Fruit fly (Drosophila melanogaster) whole organism, embryonic: Measurements from ENCODE around the gene CG1172.
A peak's percentile ranks its signal among the peaks of the same experiment; 100 is the strongest.

Experiments used
- C15 ChIP-seq: fragments of 200-800 bp; sonication (Bioruptor generic); IDR thresholded peaks from 3 replicates; pipeline ENCODE4 v1.3.6; 2022; ENCODE audit warnings: missing biosample characterization, missing genetic modification characterization
- CG1024 ChIP-seq: fragments of 200-800 bp; sonication (Bioruptor generic); IDR thresholded peaks from 2 replicates; pipeline ENCODE4 v1.3.6; 2022; ENCODE audit warnings: missing biosample characterization, missing genetic modification characterization
- CG10462 ChIP-seq: fragments of 200-800 bp; sonication (Bioruptor generic); optimal IDR thresholded peaks from 2 replicates; lab custom pipeline; 2016; ENCODE audit warnings: missing biosample characterization, missing genetic modification characterization
- CG11560 ChIP-seq: fragments of 200-800 bp; sonication (Bioruptor generic); IDR thresholded peaks from 3 replicates; pipeline ENCODE4 v1.3.6; 2022; ENCODE audit warnings: missing biosample characterization, missing genetic modification characterization
- CG12299 ChIP-seq: fragments of 200-800 bp; sonication (Bioruptor generic); optimal IDR thresholded peaks from 2 replicates; lab custom pipeline; 2018; ENCODE audit warnings: missing biosample characterization, mild to moderate bottlenecking, missing genetic modification characterization
- CG13287 ChIP-seq: fragments of 200-800 bp; sonication (Bioruptor generic); IDR thresholded peaks from 2 replicates; pipeline ENCODE4 v1.3.6; 2022; ENCODE audit warnings: missing biosample characterization, missing genetic modification characterization; ENCODE audit not compliant: partially characterized antibody
- CG15269 ChIP-seq: fragments of 200-800 bp; sonication (Bioruptor generic); optimal IDR thresholded peaks from 2 replicates; lab custom pipeline; 2018; ENCODE audit warnings: missing biosample characterization, mild to moderate bottlenecking, missing genetic modification characterization, moderate library complexity
- CG1529 ChIP-seq: fragments of 200-800 bp; sonication (Bioruptor generic); optimal IDR thresholded peaks from 3 replicates; lab custom pipeline; 2018; ENCODE audit warnings: missing biosample characterization, missing genetic modification characterization
- CG31441 ChIP-seq: fragments of 200-800 bp; sonication (Bioruptor generic); IDR thresholded peaks from 2 replicates; pipeline ENCODE4 v1.3.6; 2022; ENCODE audit warnings: missing biosample characterization, missing genetic modification characterization
- CG4328 ChIP-seq: fragments of 200-800 bp; sonication (Bioruptor generic); optimal IDR thresholded peaks from 3 replicates; lab custom pipeline; 2017; ENCODE audit warnings: missing biosample characterization, missing genetic modification reagents, missing genetic modification characterization
- CG4360 ChIP-seq: fragments of 200-800 bp; sonication (Bioruptor generic); IDR thresholded peaks from 2 replicates; pipeline ENCODE4 v1.3.6; 2022; ENCODE audit warnings: missing biosample characterization, missing genetic modification characterization
- CG7745 ChIP-seq: fragments of 200-800 bp; sonication (Bioruptor generic); optimal IDR thresholded peaks from 2 replicates; lab custom pipeline; 2018; ENCODE audit warnings: missing biosample characterization, mild to moderate bottlenecking, missing genetic modification characterization, moderate library complexity
- CG8388 ChIP-seq: fragments of 200-800 bp; sonication (Bioruptor generic); optimal IDR thresholded peaks from 2 replicates; lab custom pipeline; 2019; ENCODE audit warnings: missing biosample characterization, mild to moderate bottlenecking, missing genetic modification characterization, moderate library complexity
- CoRest ChIP-seq: fragments of 200-800 bp; sonication (Bioruptor generic); optimal IDR thresholded peaks from 3 replicates; lab custom pipeline; 2018; ENCODE audit warnings: missing biosample characterization, mild to moderate bottlenecking, missing genetic modification characterization, moderate library complexity
- GATAe ChIP-seq: fragments of 200-800 bp; sonication (Bioruptor generic); conservative IDR thresholded peaks from 2 replicates; pipeline ENCODE4 v1.3.6; 2022; ENCODE audit warnings: missing biosample characterization, missing genetic modification characterization
- Hr78 ChIP-seq, 2 experiments: fragments of 200-800 bp in 1 of 2; fragments of >200 bp in 1 of 2; sonication (Bioruptor generic) in 1 of 2; optimal IDR thresholded peaks; 2 replicates each; lab custom pipeline; 2017 to 2019; ENCODE audit warnings: missing biosample characterization in 2 of 2, missing genetic modification characterization in 2 of 2, mild to moderate bottlenecking in 1 of 2, moderate library complexity in 1 of 2
- Jarid2 ChIP-seq: fragments of 200-800 bp; sonication (Bioruptor generic); optimal IDR thresholded peaks from 3 replicates; lab custom pipeline; 2017; ENCODE audit warnings: mild to moderate bottlenecking, missing biosample characterization, missing genetic modification reagents, missing genetic modification characterization
- Med ChIP-seq: fragments of 200-800 bp; sonication (Bioruptor generic); peaks from one replicate; lab custom pipeline; 2016; ENCODE audit warnings: missing biosample characterization, missing genetic modification characterization, mild to moderate bottlenecking, inconsistent platforms, moderate library complexity
- NC2β ChIP-seq: fragments of 200-800 bp; sonication (Bioruptor generic); optimal IDR thresholded peaks from 2 replicates; lab custom pipeline; 2016; ENCODE audit warnings: missing biosample characterization, missing genetic modification characterization
- Neu2 ChIP-seq: fragments of 200-800 bp; sonication (Bioruptor generic); optimal IDR thresholded peaks from 3 replicates; lab custom pipeline; 2016; ENCODE audit warnings: missing biosample characterization, missing genetic modification characterization, borderline replicate concordance
- Pdp1 ChIP-seq, 2 experiments: fragments of 200-800 bp; sonication (Bioruptor generic); optimal IDR thresholded peaks; 3 replicates each; lab custom pipeline; 2016; ENCODE audit warnings: missing biosample characterization in 2 of 2, missing genetic modification characterization in 2 of 2, mild to moderate bottlenecking in 1 of 2, moderate library complexity in 1 of 2
- Sin3A ChIP-seq: fragments of >200 bp; optimal IDR thresholded peaks from 2 replicates; lab custom pipeline; 2018
- cg ChIP-seq: fragments of 200-800 bp; sonication (Bioruptor generic); optimal IDR thresholded peaks from 3 replicates; lab custom pipeline; 2019; ENCODE audit warnings: missing biosample characterization, mild to moderate bottlenecking, missing genetic modification characterization, moderate library complexity
- disco-r ChIP-seq: fragments of 200-800 bp; sonication (Bioruptor generic); optimal IDR thresholded peaks from 2 replicates; lab custom pipeline; 2016; ENCODE audit warnings: missing biosample characterization, missing genetic modification characterization
- esg ChIP-seq: fragments of 200-800 bp; sonication (Bioruptor generic); conservative IDR thresholded peaks from 2 replicates; pipeline ENCODE4 v1.3.6; 2022; ENCODE audit warnings: missing biosample characterization, missing genetic modification characterization
- ewg ChIP-seq: fragments of 200-800 bp; sonication (Bioruptor generic); optimal IDR thresholded peaks from 3 replicates; lab custom pipeline; 2017; ENCODE audit warnings: mild to moderate bottlenecking, missing biosample characterization, missing genetic modification reagents, missing genetic modification characterization
- exex ChIP-seq: fragments of 200-800 bp; sonication (Bioruptor generic); optimal IDR thresholded peaks from 4 replicates; lab custom pipeline; 2018; ENCODE audit warnings: missing biosample characterization, mild to moderate bottlenecking, missing genetic modification characterization, moderate library complexity
- gcm ChIP-seq: fragments of 200-800 bp; sonication (Bioruptor generic); optimal IDR thresholded peaks from 2 replicates; lab custom pipeline; 2019; ENCODE audit warnings: missing biosample characterization, mild to moderate bottlenecking, missing genetic modification characterization, moderate library complexity
- klu ChIP-seq: fragments of 200-800 bp; sonication (Bioruptor generic); IDR thresholded peaks from 2 replicates; pipeline ENCODE4 v1.3.6; 2022; ENCODE audit warnings: missing biosample characterization, missing genetic modification characterization
- mirr ChIP-seq: fragments of 200-800 bp; sonication (Bioruptor generic); optimal IDR thresholded peaks from 3 replicates; lab custom pipeline; 2018; ENCODE audit warnings: missing biosample characterization, mild to moderate bottlenecking, missing genetic modification characterization
- nerfin-1 ChIP-seq: fragments of 200-800 bp; sonication (Bioruptor generic); optimal IDR thresholded peaks from 3 replicates; lab custom pipeline; 2019; ENCODE audit warnings: missing biosample characterization, mild to moderate bottlenecking, missing genetic modification characterization, moderate library complexity
- org-1 ChIP-seq: fragments of 200-800 bp; sonication (Bioruptor generic); optimal IDR thresholded peaks from 2 replicates; lab custom pipeline; 2017; ENCODE audit warnings: missing biosample characterization, missing genetic modification characterization
- sd ChIP-seq: fragments of 200-800 bp; sonication (Bioruptor generic); optimal IDR thresholded peaks from 3 replicates; lab custom pipeline; 2018; ENCODE audit warnings: missing biosample characterization, mild to moderate bottlenecking, missing genetic modification characterization, moderate library complexity
- sima ChIP-seq: fragments of 200-800 bp; sonication (Bioruptor generic); optimal IDR thresholded peaks from 2 replicates; lab custom pipeline; 2016; ENCODE audit warnings: missing biosample characterization, missing genetic modification characterization
- slou ChIP-seq: fragments of 200-800 bp; sonication (Bioruptor generic); optimal IDR thresholded peaks from 3 replicates; lab custom pipeline; 2016; ENCODE audit warnings: missing biosample characterization, missing genetic modification characterization
- sqz ChIP-seq: fragments of 200-800 bp; sonication (Bioruptor generic); optimal IDR thresholded peaks from 3 replicates; lab custom pipeline; 2018; ENCODE audit warnings: missing biosample characterization, mild to moderate bottlenecking, missing genetic modification characterization
- vvl ChIP-seq: fragments of 200-800 bp; sonication (Bioruptor generic); IDR thresholded peaks from 2 replicates; pipeline ENCODE4 v1.3.6; 2022; ENCODE audit warnings: missing biosample characterization, missing genetic modification characterization

The CG1172 gene

DNA sequence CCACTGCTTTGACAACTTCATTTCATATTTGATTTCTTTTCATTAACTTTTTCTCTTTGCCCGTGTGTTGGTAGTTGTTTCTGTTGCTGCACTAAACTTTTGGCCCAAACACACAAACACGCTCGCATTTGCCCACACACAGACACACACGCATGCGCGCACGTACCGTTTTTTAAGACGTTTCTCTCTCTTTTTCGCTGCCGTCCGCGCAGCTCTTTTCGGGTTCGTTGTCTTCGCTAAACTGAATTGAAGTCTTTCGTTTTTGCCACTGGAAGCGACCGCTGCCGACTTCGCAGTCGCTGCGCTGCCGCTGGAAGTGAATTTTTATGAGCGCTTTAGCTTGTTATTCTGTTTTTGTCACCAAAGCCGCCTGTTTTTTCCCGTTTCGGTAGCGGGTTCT is 1.1 kb upstream of the CG1172 start, which contains the start of gene kkv (continued):
- TF ChIP-seq sd (tag; lab: Kevin White, UChicago) (peak; percentile 45), vvl (GFP tag; lab: Robert Waterston, UW) (peak; percentile 31; the same call in 1 of the 2 replicates), Hr78 (GFP tag; optimal IDR thresholded peaks at IDR 0.05; lab: Kevin White, UChicago) (no peak), CG8388 (GFP tag; lab: Kevin White, UChicago) (no peak), ewg (GFP tag; lab: Kevin White, UChicago) (peak; percentile 1), CG13287 (peak; percentile 18; the same call in 1 of the 2 replicates), Sin3A (lab: Kevin White, UChicago) (no peak), Jarid2 (GFP tag; lab: Kevin White, UChicago) (peak; percentile 56), cg (GFP tag; lab: Kevin White, UChicago) (peak; percentile 78), CG12299 (no peak), slou (GFP tag; lab: Kevin White, UChicago) (no peak)

DNA sequence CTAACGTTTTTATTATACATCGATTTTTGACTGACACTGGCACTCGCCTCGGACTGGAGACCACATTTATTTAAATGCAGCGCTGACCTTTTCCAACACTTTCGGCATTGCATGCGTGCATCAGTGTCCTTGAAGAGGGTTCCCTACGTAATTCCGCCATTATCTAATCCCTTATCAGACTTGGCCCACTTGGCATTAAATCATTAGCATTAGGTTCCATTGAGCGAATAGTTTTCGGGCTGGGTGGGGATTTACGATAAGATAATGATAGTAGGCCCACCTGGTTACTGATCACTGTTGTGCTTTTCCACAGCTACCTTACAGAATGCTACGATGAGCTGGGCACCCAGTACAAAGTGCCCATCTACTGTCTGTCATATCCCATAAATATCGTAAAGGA is 1.5 kb downstream of the CG1172 start:
- TF ChIP-seq CoRest (tag; lab: Kevin White, UChicago), result no peak
- TF ChIP-seq esg, result no peak
- peak; percentile 10 for TF ChIP-seq mirr (GFP tag; lab: Kevin White, UChicago)
- TF ChIP-seq sima (GFP tag; lab: Kevin White, UChicago), result no peak
- no peak for TF ChIP-seq CG4328 (GFP tag; lab: Kevin White, UChicago)
- TF ChIP-seq C15 (GFP tag; lab: Robert Waterston, UW), result no peak
- no peak for TF ChIP-seq CG15269 (tag; lab: Kevin White, UChicago)
- no peak for TF ChIP-seq CG7745 (tag; lab: Kevin White, UChicago)
- TF ChIP-seq org-1 (GFP tag; lab: Kevin White, UChicago), result no peak
- TF ChIP-seq CG1024 (GFP tag; lab: Robert Waterston, UW), result no peak
- no peak for TF ChIP-seq CG4360 (GFP tag; lab: Robert Waterston, UW)
- TF ChIP-seq nerfin-1 (tag; lab: Kevin White, UChicago), result no peak
- no peak for TF ChIP-seq gcm
- no peak for TF ChIP-seq Neu2
- TF ChIP-seq NC2β (GFP tag; lab: Kevin White, UChicago), result no peak
- TF ChIP-seq exex (tag; lab: Kevin White, UChicago), result peak; percentile 66
- peak in 1 of 2 experiments; percentile 17 for TF ChIP-seq Pdp1 (GFP tag; optimal IDR thresholded peaks at IDR 0.05; lab: Kevin White, UChicago)
- TF ChIP-seq GATAe (GFP tag; lab: Robert Waterston, UW), result peak; percentile 49
- no peak for TF ChIP-seq disco-r (GFP tag; lab: Kevin White, UChicago)
- TF ChIP-seq sqz (GFP tag; lab: Kevin White, UChicago), result no peak
- TF ChIP-seq klu (GFP tag; lab: Robert Waterston, UW), result no peak
- peak; percentile 58 for TF ChIP-seq Med

DNA sequence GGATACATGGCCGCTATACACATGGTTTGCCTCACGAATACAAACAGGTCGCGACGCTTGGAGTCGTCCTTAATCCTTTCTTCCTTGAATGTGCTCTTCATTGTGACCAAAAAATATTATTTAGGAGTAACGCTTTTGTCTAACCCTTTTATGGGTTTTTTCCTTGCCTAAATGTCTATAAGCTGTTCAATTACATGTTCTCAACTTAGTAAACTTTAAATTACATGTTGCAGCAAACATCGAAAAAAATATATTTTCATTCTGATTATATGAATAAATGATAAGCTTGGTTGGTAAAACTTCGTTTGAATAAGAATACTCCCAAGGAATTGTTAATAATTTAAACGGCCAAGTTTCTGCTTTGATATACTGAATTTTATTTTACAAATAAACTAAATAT is 5.4 kb downstream of the CG1172 start, which contains the start of gene Or83a:
Gene Or83a, minus strand, starts transcription at position 101 of the 400 bp plus-strand sequence.
- TF ChIP-seq CG1529 (GFP tag; lab: Kevin White, UChicago), result no peak
- TF ChIP-seq CG11560 (tag; lab: Robert Waterston, UW), result no peak
- TF ChIP-seq CG10462, result no peak
- TF ChIP-seq CG31441, result no peak
